Worm (Caenorhabditis elegans) whole organism, L4 larva: ENCODE results near the gene smcl-1.
A peak's percentile ranks its signal among the peaks of the same experiment; 100 is the strongest.

ENCODE experiments used
- D1046.2 ChIP-seq: fragments of 200-800 bp; sonication (Bioruptor generic); IDR thresholded peaks from 2 replicates; pipeline ENCODE4 v1.3.6; 2022; ENCODE audit warnings: missing genetic modification characterization, missing compliant biosample characterization
- F10B5.3 ChIP-seq: sonication (generic microtip); optimal IDR thresholded peaks from 2 replicates; lab custom pipeline; 2016; ENCODE audit warnings: mild to moderate bottlenecking, missing genetic modification characterization, missing compliant biosample characterization
- F26F4.8 ChIP-seq: fragments of 200-800 bp; sonication (Bioruptor generic); conservative IDR thresholded peaks from 2 replicates; pipeline ENCODE4 v1.3.6; 2022; ENCODE audit warnings: missing genetic modification characterization, missing compliant biosample characterization
- F37D6.2 ChIP-seq: sonication (generic microtip); optimal IDR thresholded peaks from 2 replicates; lab custom pipeline; 2016; ENCODE audit warnings: mild to moderate bottlenecking, missing genetic modification characterization, missing compliant biosample characterization
- F44E2.7 ChIP-seq: fragments of 200-800 bp; sonication (Bioruptor generic); IDR thresholded peaks from 2 replicates; pipeline ENCODE4 v2.1.2; 2022; ENCODE audit warnings: missing genetic modification characterization, missing compliant biosample characterization
- R02D3.7 ChIP-seq: fragments of 150-350 bp; sonication (generic microtip); optimal IDR thresholded peaks from 3 replicates; lab custom pipeline; 2014; ENCODE audit warnings: missing biosample characterization, missing genetic modification characterization
- T20F7.1 ChIP-seq: fragments of 200-800 bp; sonication (Bioruptor generic); optimal IDR thresholded peaks from 2 replicates; lab custom pipeline; 2018; ENCODE audit warnings: mild to moderate bottlenecking, missing genetic modification characterization, missing compliant biosample characterization
- T26A8.4 ChIP-seq: fragments of 200-800 bp; sonication (Bioruptor generic); IDR thresholded peaks from 2 replicates; pipeline ENCODE4 v1.3.6; 2022; ENCODE audit warnings: missing genetic modification characterization, missing compliant biosample characterization
- Y105C5A.15 ChIP-seq: fragments of 200-800 bp; sonication (Bioruptor generic); IDR thresholded peaks from 2 replicates; pipeline ENCODE4 v1.3.6; 2022; ENCODE audit warnings: missing genetic modification characterization, missing compliant biosample characterization
- Y75B8A.6 ChIP-seq: fragments of 200-800 bp; sonication (Bioruptor generic); IDR thresholded peaks from 2 replicates; pipeline ENCODE4 v1.3.6; 2022; ENCODE audit warnings: missing genetic modification reagents, missing genetic modification characterization, missing compliant biosample characterization
- ZK337.2 ChIP-seq: fragments of 200-800 bp; sonication (Bioruptor generic); IDR thresholded peaks from 2 replicates; pipeline ENCODE4 v1.3.6; 2022; ENCODE audit warnings: missing genetic modification reagents, missing genetic modification characterization, missing compliant biosample characterization
- aha-1 ChIP-seq: fragments of 150-350 bp; peaks from one replicate; lab custom pipeline; 2014; ENCODE audit warnings: missing biosample characterization, missing genetic modification characterization
- aly-2 ChIP-seq: sonication (generic microtip); optimal IDR thresholded peaks from 2 replicates; lab custom pipeline; 2018; ENCODE audit warnings: missing biosample characterization, missing genetic modification characterization
- ama-1 ChIP-seq: fragments of 150-350 bp; optimal IDR thresholded peaks from 2 replicates; lab custom pipeline; 2014; ENCODE audit warnings: inconsistent platforms, mixed read lengths
- attf-4 ChIP-seq: sonication (generic microtip); optimal IDR thresholded peaks from 3 replicates; lab custom pipeline; 2017; ENCODE audit warnings: missing biosample characterization, missing genetic modification characterization
- ceh-32 ChIP-seq: sonication (generic microtip); optimal IDR thresholded peaks from 2 replicates; lab custom pipeline; 2016; ENCODE audit warnings: mild to moderate bottlenecking, missing genetic modification characterization, missing compliant biosample characterization; ENCODE audit not compliant: poor library complexity
- ceh-82 ChIP-seq: sonication (generic microtip); optimal IDR thresholded peaks from 2 replicates; lab custom pipeline; 2017; ENCODE audit warnings: missing biosample characterization, missing genetic modification characterization
- ctbp-1 ChIP-seq: fragments of 200-800 bp; sonication (Bioruptor generic); IDR thresholded peaks from 2 replicates; pipeline ENCODE4 v1.3.6; 2022; ENCODE audit warnings: missing genetic modification reagents, missing genetic modification characterization, missing compliant biosample characterization
- daf-12 ChIP-seq: fragments of 150-350 bp; optimal IDR thresholded peaks from 2 replicates; lab custom pipeline; 2014; ENCODE audit warnings: missing biosample characterization, missing genetic modification reagents, missing genetic modification characterization
- dmd-6 ChIP-seq: fragments of 200-800 bp; sonication (Bioruptor generic); IDR thresholded peaks from 2 replicates; pipeline ENCODE4 v1.3.6; 2022; ENCODE audit warnings: missing genetic modification reagents, missing genetic modification characterization, missing compliant biosample characterization
- dmd-8 ChIP-seq: fragments of 200-800 bp; sonication (Bioruptor generic); IDR thresholded peaks from 2 replicates; pipeline ENCODE4 v1.3.6; 2022; ENCODE audit warnings: missing genetic modification characterization, missing compliant biosample characterization
- dpl-1 ChIP-seq: fragments of 150-350 bp; optimal IDR thresholded peaks from 2 replicates; lab custom pipeline; 2014; ENCODE audit warnings: missing biosample characterization, missing genetic modification reagents, missing genetic modification characterization
- duxl-1 ChIP-seq: sonication (generic microtip); optimal IDR thresholded peaks from 2 replicates; lab custom pipeline; 2016; ENCODE audit warnings: mild to moderate bottlenecking, missing genetic modification characterization, moderate library complexity, missing compliant biosample characterization; ENCODE audit not compliant: poor library complexity
- fos-1 ChIP-seq: fragments of 150-350 bp; optimal IDR thresholded peaks from 2 replicates; lab custom pipeline; 2014; ENCODE audit warnings: missing biosample characterization, missing genetic modification characterization
- hlh-11 ChIP-seq: fragments of 200-800 bp; sonication (Bioruptor generic); optimal IDR thresholded peaks from 2 replicates; lab custom pipeline; 2018; ENCODE audit warnings: mild to moderate bottlenecking, missing genetic modification characterization, missing compliant biosample characterization
- jun-1 ChIP-seq: fragments of 150-350 bp; optimal IDR thresholded peaks from 2 replicates; lab custom pipeline; 2014; ENCODE audit warnings: missing biosample characterization, missing genetic modification reagents, missing genetic modification characterization
- lim-7 ChIP-seq: fragments of 200-800 bp; sonication (Bioruptor generic); IDR thresholded peaks from 2 replicates; pipeline ENCODE4 v1.3.6; 2022; ENCODE audit warnings: missing genetic modification characterization, missing compliant biosample characterization
- lin-1 ChIP-seq: fragments of 200-800 bp; sonication (Bioruptor generic); IDR thresholded peaks from 2 replicates; pipeline ENCODE4 v1.3.6; 2022; ENCODE audit warnings: missing genetic modification reagents, missing genetic modification characterization, missing compliant biosample characterization
- lin-13 ChIP-seq: fragments of 150-350 bp; optimal IDR thresholded peaks from 2 replicates; lab custom pipeline; 2014; ENCODE audit warnings: missing biosample characterization, missing genetic modification reagents, missing genetic modification characterization
- lin-39 ChIP-seq: fragments of 150-350 bp; optimal IDR thresholded peaks from 2 replicates; lab custom pipeline; 2014; ENCODE audit warnings: missing biosample characterization, missing genetic modification reagents, missing genetic modification characterization
- madf-9 ChIP-seq: fragments of 200-800 bp; sonication (Bioruptor generic); conservative IDR thresholded peaks from 2 replicates; pipeline ENCODE4 v1.3.6; 2022; ENCODE audit warnings: missing genetic modification reagents, missing genetic modification characterization, missing compliant biosample characterization
- mdl-1 ChIP-seq, 2 experiments: fragments of 150-350 bp in 1 of 2; sonication (generic microtip) in 1 of 2; optimal IDR thresholded peaks; 2 replicates each; lab custom pipeline; 2014 to 2017; ENCODE audit warnings: missing biosample characterization in 2 of 2, missing genetic modification characterization in 2 of 2
- mdt-29 ChIP-seq: fragments of 200-800 bp; sonication (Bioruptor generic); IDR thresholded peaks from 2 replicates; pipeline ENCODE4 v1.3.6; 2022; ENCODE audit warnings: missing genetic modification reagents, missing genetic modification characterization, missing compliant biosample characterization
- mep-1 ChIP-seq: fragments of 150-350 bp; sonication (generic microtip); optimal IDR thresholded peaks from 3 replicates; lab custom pipeline; 2014; ENCODE audit warnings: missing biosample characterization, missing genetic modification characterization
- nhr-237 ChIP-seq: sonication (generic microtip); optimal IDR thresholded peaks from 2 replicates; lab custom pipeline; 2017; ENCODE audit warnings: missing biosample characterization, missing genetic modification characterization
- nhr-6 ChIP-seq: fragments of 150-350 bp; optimal IDR thresholded peaks from 2 replicates; lab custom pipeline; 2014; ENCODE audit warnings: missing biosample characterization, missing genetic modification characterization
- nhr-77 ChIP-seq: fragments of 150-350 bp; optimal IDR thresholded peaks from 2 replicates; lab custom pipeline; 2014; ENCODE audit warnings: missing biosample characterization, missing genetic modification characterization
- pha-4 ChIP-seq, 2 experiments: fragments of 150-350 bp in 1 of 2; fragments of 200-800 bp in 1 of 2; sonication (Bioruptor generic) in 1 of 2; IDR thresholded peaks in 1 of 2; optimal IDR thresholded peaks in 1 of 2; 2 replicates each; pipeline versions ENCODE4 v1.3.6 to Lab custom; 2014 to 2022; ENCODE audit warnings: missing genetic modification characterization in 2 of 2, missing genetic modification reagents in 2 of 2, missing biosample characterization in 1 of 2, missing compliant biosample characterization in 1 of 2
- saeg-2 ChIP-seq: fragments of 200-800 bp; sonication (Bioruptor generic); IDR thresholded peaks from 2 replicates; pipeline ENCODE4 v1.3.6; 2022; ENCODE audit warnings: missing genetic modification reagents, missing genetic modification characterization, missing compliant biosample characterization
- skn-1 ChIP-seq: fragments of 150-350 bp; optimal IDR thresholded peaks from 2 replicates; lab custom pipeline; 2014; ENCODE audit warnings: missing biosample characterization, missing genetic modification characterization
- snpc-1.2 ChIP-seq: fragments of 200-800 bp; sonication (Bioruptor generic); IDR thresholded peaks from 2 replicates; pipeline ENCODE4 v1.3.6; 2022; ENCODE audit warnings: missing genetic modification reagents, missing genetic modification characterization, missing compliant biosample characterization
- snpc-4 ChIP-seq: fragments of 150-350 bp; optimal IDR thresholded peaks from 2 replicates; lab custom pipeline; 2014; ENCODE audit warnings: missing biosample characterization, missing genetic modification characterization
- unc-62 ChIP-seq, 3 experiments: fragments of 150-350 bp in 1 of 3; sonication (generic microtip); optimal IDR thresholded peaks in 2 of 3; peaks in 1 of 3; 1 replicate in 1 of 3; 2 replicates in 2 of 3; lab custom pipeline; 2014 to 2017; ENCODE audit warnings: missing biosample characterization in 3 of 3, missing genetic modification characterization in 3 of 3, missing genetic modification reagents in 3 of 3, missing genotype in 1 of 3
- zfp-2 ChIP-seq: sonication (generic microtip); optimal IDR thresholded peaks from 2 replicates; lab custom pipeline; 2016; ENCODE audit warnings: mild to moderate bottlenecking, missing genetic modification characterization, missing compliant biosample characterization
- zfp-3 ChIP-seq: fragments of 200-800 bp; sonication (Bioruptor generic); conservative IDR thresholded peaks from 2 replicates; pipeline ENCODE4 v1.3.6; 2022; ENCODE audit warnings: missing genetic modification reagents, missing genetic modification characterization, missing compliant biosample characterization
- zip-11 ChIP-seq: fragments of 200-800 bp; sonication (Bioruptor generic); IDR thresholded peaks from 2 replicates; pipeline ENCODE4 v1.3.6; 2022; ENCODE audit warnings: missing genetic modification characterization, missing compliant biosample characterization

The smcl-1 gene

ce11 chrX:11696696-11697095 lies 3.4 kb downstream of the smcl-1 start, which contains the start of gene C44C10.12 (continued):
- no peak for TF ChIP-seq D1046.2 (GFP tag; lab: Robert Waterston, UW)
- TF ChIP-seq mep-1 (tag; lab: Kevin White, UChicago): no peak

- TF ChIP-seq snpc-1.2 (GFP tag; lab: Robert Waterston, UW): no peak
- no peak for TF ChIP-seq mdl-1 (tag; optimal IDR thresholded peaks at IDR 0.05; lab: Kevin White, UChicago)
- no peak for TF ChIP-seq jun-1 (tag; lab: Kevin White, UChicago)
- no peak for TF ChIP-seq F10B5.3
- no peak for TF ChIP-seq ctbp-1
- TF ChIP-seq F37D6.2 (tag; lab: Kevin White, UChicago): no peak
- TF ChIP-seq ZK337.2 (GFP tag; lab: Robert Waterston, UW): no peak
- no peak for TF ChIP-seq Y105C5A.15 (GFP tag; lab: Robert Waterston, UW)
- TF ChIP-seq madf-9: no peak
- TF ChIP-seq aly-2: no peak
- no peak for TF ChIP-seq skn-1 (tag; lab: Kevin White, UChicago)
- TF ChIP-seq F44E2.7 (GFP tag; lab: Robert Waterston, UW): no peak
- no peak for TF ChIP-seq ceh-32 (tag; lab: Kevin White, UChicago)
- TF ChIP-seq zfp-3 (GFP tag; lab: Robert Waterston, UW): no peak
- no peak for TF ChIP-seq nhr-6 (tag; lab: Kevin White, UChicago)
- no peak for TF ChIP-seq aha-1 (tag; lab: Kevin White, UChicago)
- no peak for TF ChIP-seq duxl-1
- no peak for TF ChIP-seq ama-1 (lab: Kevin White, UChicago)
- TF ChIP-seq dmd-6: no peak
Observed at ce11 chrX:11700263-11700662, 7.0 kb downstream of the smcl-1 start, which contains the start of gene C44C10.15. Gene C44C10.15, minus strand, starts transcription at chrX:11700363.

ce11 chrX:11702236-11702635 lies 9.0 kb downstream of the smcl-1 start, which contains the start of gene C44C10.3:
Gene C44C10.3, plus strand, starts transcription at chrX:11702536.
- TF ChIP-seq snpc-1.2 (GFP tag; lab: Robert Waterston, UW) (no peak), zfp-3 (GFP tag; lab: Robert Waterston, UW) (no peak), ctbp-1 (no peak), R02D3.7 (tag; lab: Kevin White, UChicago) (no peak), dpl-1 (no peak), jun-1 (tag; lab: Kevin White, UChicago) (no peak), lin-13 (GFP tag; lab: Kevin White, UChicago) (no peak), saeg-2 (no peak)

ce11 chrX:11710229-11710628 lies 17.0 kb downstream of the smcl-1 start, which contains the start of gene C44C10.11:
Gene C44C10.11, minus strand, starts transcription at chrX:11710343.
- TF ChIP-seq dmd-8 (GFP tag; lab: Robert Waterston, UW) (no peak), F26F4.8 (no peak), zfp-2 (no peak), nhr-77 (tag; lab: Kevin White, UChicago) (peak; percentile 29), mdl-1 (tag; optimal IDR thresholded peaks at IDR 0.05; lab: Kevin White, UChicago) (peak in 1 of 2 experiments; percentile 87), nhr-237 (no peak), hlh-11 (tag; lab: Kevin White, UChicago) (peak; percentile 81), aha-1 (tag; lab: Kevin White, UChicago) (peak; percentile 89), daf-12 (no peak), snpc-4 (tag; lab: Kevin White, UChicago) (no peak), pha-4 (GFP tag; IDR thresholded peaks at IDR 0.05; lab: Robert Waterston, UW) (no peak), pha-4 (tag; optimal IDR thresholded peaks at IDR 0.05; lab: Kevin White, UChicago) (no peak), unc-62 (GFP tag; optimal IDR thresholded peaks at IDR 0.05 in 1 of 2; lab: Kevin White, UChicago) (peak in 1 of 2 experiments; percentile 60), unc-62 (tag; optimal IDR thresholded peaks at IDR 0.05; lab: Kevin White, UChicago) (no peak), zip-11 (no peak), lim-7 (GFP tag; lab: Robert Waterston, UW) (no peak), attf-4 (tag; lab: Kevin White, UChicago) (no peak), ama-1 (lab: Kevin White, UChicago) (no peak), lin-39 (tag; lab: Kevin White, UChicago) (no peak), T20F7.1 (GFP tag; lab: Kevin White, UChicago) (no peak), lin-1 (GFP tag; lab: Robert Waterston, UW) (no peak), duxl-1 (no peak), dmd-6 (peak; percentile 96), ceh-82 (tag; lab: Kevin White, UChicago) (no peak), jun-1 (tag; lab: Kevin White, UChicago) (peak; percentile 18), Y75B8A.6 (no peak), lin-13 (GFP tag; lab: Kevin White, UChicago) (no peak), fos-1 (tag; lab: Kevin White, UChicago) (no peak), mdt-29 (GFP tag; lab: Robert Waterston, UW) (no peak), T26A8.4 (GFP tag; lab: Robert Waterston, UW) (no peak)
